Worm (Caenorhabditis elegans) whole organism, L3 larva: ENCODE results near the gene F45D3.1.

Source experiments
- R02D3.7 ChIP-seq: fragments of 150-350 bp; optimal IDR thresholded peaks from 2 replicates; lab custom pipeline; 2014; ENCODE audit warnings: missing biosample characterization, missing genetic modification characterization
- ZK546.5 ChIP-seq: sonication (generic microtip); optimal IDR thresholded peaks from 2 replicates; lab custom pipeline; 2017; ENCODE audit warnings: missing biosample characterization, missing genetic modification characterization
- aly-2 ChIP-seq: fragments of 150-350 bp; optimal IDR thresholded peaks from 2 replicates; lab custom pipeline; 2014; ENCODE audit warnings: missing biosample characterization, missing genetic modification characterization
- ama-1 ChIP-seq: fragments of 150-350 bp; optimal IDR thresholded peaks from 2 replicates; lab custom pipeline; 2018
- ceh-16 ChIP-seq: sonication (generic microtip); optimal IDR thresholded peaks from 2 replicates; lab custom pipeline; 2017; ENCODE audit warnings: missing biosample characterization, missing genetic modification characterization
- ceh-28 ChIP-seq: fragments of 150-350 bp; optimal IDR thresholded peaks from 2 replicates; lab custom pipeline; 2014; ENCODE audit warnings: missing biosample characterization, missing genetic modification reagents, missing genetic modification characterization
- ceh-82 ChIP-seq: fragments of 150-350 bp; optimal IDR thresholded peaks from 2 replicates; lab custom pipeline; 2014; ENCODE audit warnings: missing biosample characterization, missing genetic modification characterization
- ceh-9 ChIP-seq: sonication (generic microtip); optimal IDR thresholded peaks from 2 replicates; lab custom pipeline; 2018; ENCODE audit warnings: missing biosample characterization, missing genetic modification characterization
- daf-12 ChIP-seq: fragments of 150-350 bp; optimal IDR thresholded peaks from 2 replicates; lab custom pipeline; 2014; ENCODE audit warnings: missing biosample characterization, missing genetic modification reagents, missing genetic modification characterization
- egl-27 ChIP-seq: sonication (generic microtip); optimal IDR thresholded peaks from 4 replicates; lab custom pipeline; 2017; ENCODE audit warnings: missing biosample characterization, missing genetic modification reagents, missing genetic modification characterization
- egl-5 ChIP-seq: fragments of 150-350 bp; optimal IDR thresholded peaks from 2 replicates; lab custom pipeline; 2017; ENCODE audit warnings: missing biosample characterization, missing genetic modification reagents, missing genetic modification characterization, inconsistent platforms
- elt-1 ChIP-seq: fragments of 150-350 bp; optimal IDR thresholded peaks from 2 replicates; lab custom pipeline; 2014; ENCODE audit warnings: missing biosample characterization, missing genetic modification characterization
- elt-2 ChIP-seq: sonication (generic microtip); optimal IDR thresholded peaks from 2 replicates; lab custom pipeline; 2016; ENCODE audit warnings: missing genetic modification reagents, mild to moderate bottlenecking, missing genetic modification characterization, missing compliant biosample characterization
- elt-3 ChIP-seq, 3 experiments: fragments of 150-350 bp in 1 of 3; sonication (generic microtip) in 2 of 3; optimal IDR thresholded peaks; 2 replicates in 2 of 3; 4 replicates in 1 of 3; lab custom pipeline; 2014 to 2017; ENCODE audit warnings: missing biosample characterization in 3 of 3, missing genetic modification characterization in 3 of 3
- eor-1 ChIP-seq, 2 experiments: fragments of 150-350 bp; optimal IDR thresholded peaks; 2 replicates each; lab custom pipeline; 2014 to 2018; ENCODE audit warnings: missing biosample characterization in 2 of 2, missing genetic modification characterization in 2 of 2
- fkh-10 ChIP-seq: sonication (generic microtip); optimal IDR thresholded peaks from 2 replicates; lab custom pipeline; 2017; ENCODE audit warnings: missing biosample characterization, missing genetic modification reagents, missing genetic modification characterization
- fkh-2 ChIP-seq: fragments of 150-350 bp; optimal IDR thresholded peaks from 2 replicates; lab custom pipeline; 2014; ENCODE audit warnings: missing biosample characterization, missing genetic modification reagents, missing genetic modification characterization
- fos-1 ChIP-seq: fragments of 150-350 bp; optimal IDR thresholded peaks from 2 replicates; lab custom pipeline; 2014; ENCODE audit warnings: missing biosample characterization, missing genetic modification characterization
- hmg-11 ChIP-seq: sonication (generic microtip); optimal IDR thresholded peaks from 2 replicates; lab custom pipeline; 2016; ENCODE audit warnings: missing genetic modification characterization, missing compliant biosample characterization
- jun-1 ChIP-seq: fragments of 150-350 bp; optimal IDR thresholded peaks from 2 replicates; lab custom pipeline; 2014; ENCODE audit warnings: missing biosample characterization, missing genetic modification reagents, missing genetic modification characterization
- lin-15B ChIP-seq: fragments of 150-350 bp; optimal IDR thresholded peaks from 2 replicates; lab custom pipeline; 2014; ENCODE audit warnings: missing biosample characterization, missing genetic modification characterization
- lin-39 ChIP-seq: fragments of 150-350 bp; optimal IDR thresholded peaks from 2 replicates; lab custom pipeline; 2018; ENCODE audit warnings: missing biosample characterization, missing genetic modification reagents, missing genetic modification characterization
- lsy-12 ChIP-seq: sonication (generic microtip); optimal IDR thresholded peaks from 2 replicates; lab custom pipeline; 2016; ENCODE audit warnings: mild to moderate bottlenecking, missing genetic modification characterization, missing compliant biosample characterization
- mdl-1 ChIP-seq: fragments of 150-350 bp; optimal IDR thresholded peaks from 2 replicates; lab custom pipeline; 2014; ENCODE audit warnings: missing biosample characterization, missing genetic modification characterization
- mml-1 ChIP-seq: fragments of 150-350 bp; sonication (generic microtip); optimal IDR thresholded peaks from 3 replicates; lab custom pipeline; 2014; ENCODE audit warnings: missing biosample characterization, missing genetic modification characterization
- nfya-1 ChIP-seq: sonication (generic microtip); optimal IDR thresholded peaks from 2 replicates; lab custom pipeline; 2017; ENCODE audit warnings: missing genetic modification characterization, mild to moderate bottlenecking, missing compliant biosample characterization, antibody characterized with exemption, moderate library complexity; ENCODE audit not compliant: insufficient read depth
- nhr-11 ChIP-seq: fragments of 150-350 bp; optimal IDR thresholded peaks from 2 replicates; lab custom pipeline; 2014; ENCODE audit warnings: missing biosample characterization, missing genetic modification characterization
- nhr-12 ChIP-seq: fragments of 150-350 bp; optimal IDR thresholded peaks from 2 replicates; lab custom pipeline; 2014; ENCODE audit warnings: missing biosample characterization, missing genetic modification characterization
- nhr-23 ChIP-seq: fragments of 150-350 bp; optimal IDR thresholded peaks from 2 replicates; lab custom pipeline; 2014; ENCODE audit warnings: missing biosample characterization, missing genetic modification reagents, missing genetic modification characterization
- nhr-237 ChIP-seq: fragments of 150-350 bp; optimal IDR thresholded peaks from 2 replicates; lab custom pipeline; 2014; ENCODE audit warnings: missing biosample characterization, missing genetic modification characterization
- nhr-25 ChIP-seq: sonication (generic microtip); optimal IDR thresholded peaks from 2 replicates; lab custom pipeline; 2017; ENCODE audit warnings: missing biosample characterization, missing genetic modification characterization
- nhr-28 ChIP-seq: fragments of 150-350 bp; optimal IDR thresholded peaks from 2 replicates; lab custom pipeline; 2014; ENCODE audit warnings: missing biosample characterization, missing genetic modification characterization
- nhr-43 ChIP-seq: sonication (generic microtip); optimal IDR thresholded peaks from 2 replicates; lab custom pipeline; 2016; ENCODE audit warnings: mild to moderate bottlenecking, missing genetic modification characterization, missing compliant biosample characterization; ENCODE audit not compliant: poor library complexity, severe bottlenecking
- nhr-67 ChIP-seq: fragments of 150-350 bp; optimal IDR thresholded peaks from 2 replicates; lab custom pipeline; 2014; ENCODE audit warnings: missing biosample characterization, missing genetic modification characterization
- nhr-76 ChIP-seq: fragments of 150-350 bp; sonication (generic microtip); optimal IDR thresholded peaks from 5 replicates; lab custom pipeline; 2014; ENCODE audit warnings: missing biosample characterization, missing genetic modification characterization
- nhr-77 ChIP-seq: fragments of 150-350 bp; optimal IDR thresholded peaks from 2 replicates; lab custom pipeline; 2014; ENCODE audit warnings: missing biosample characterization, missing genetic modification characterization
- pha-4 ChIP-seq: fragments of 150-350 bp; optimal IDR thresholded peaks from 2 replicates; lab custom pipeline; 2014; ENCODE audit warnings: missing biosample characterization, missing genetic modification reagents, missing genetic modification characterization
- pqm-1 ChIP-seq: fragments of 150-350 bp; optimal IDR thresholded peaks from 2 replicates; lab custom pipeline; 2017; ENCODE audit warnings: missing biosample characterization, missing genetic modification characterization, inconsistent platforms
- sea-2 ChIP-seq: fragments of 150-350 bp; sonication (generic microtip); optimal IDR thresholded peaks from 4 replicates; lab custom pipeline; 2014; ENCODE audit warnings: missing biosample characterization, missing genetic modification reagents, missing genetic modification characterization
- skn-1 ChIP-seq: fragments of 150-350 bp; optimal IDR thresholded peaks from 2 replicates; lab custom pipeline; 2014; ENCODE audit warnings: missing biosample characterization, missing genetic modification characterization
- snpc-4 ChIP-seq: fragments of 150-350 bp; optimal IDR thresholded peaks from 2 replicates; lab custom pipeline; 2014; ENCODE audit warnings: missing biosample characterization, missing genetic modification characterization
- tbx-2 ChIP-seq: sonication (generic microtip); optimal IDR thresholded peaks from 2 replicates; lab custom pipeline; 2016; ENCODE audit warnings: mild to moderate bottlenecking, missing genetic modification characterization, missing compliant biosample characterization
- unc-39 ChIP-seq: sonication (generic microtip); optimal IDR thresholded peaks from 4 replicates; lab custom pipeline; 2017; ENCODE audit warnings: missing biosample characterization, missing genetic modification characterization
- unc-62 ChIP-seq: fragments of 150-350 bp; sonication (generic microtip); optimal IDR thresholded peaks from 4 replicates; lab custom pipeline; 2014; ENCODE audit warnings: missing biosample characterization, missing genetic modification reagents, missing genetic modification characterization
- zag-1 ChIP-seq: fragments of 150-350 bp; optimal IDR thresholded peaks from 2 replicates; lab custom pipeline; 2014; ENCODE audit warnings: missing biosample characterization, missing genetic modification characterization
- ztf-11 ChIP-seq: fragments of 150-350 bp; optimal IDR thresholded peaks from 2 replicates; lab custom pipeline; 2014; ENCODE audit warnings: missing biosample characterization, missing genetic modification characterization
- ztf-4 ChIP-seq: fragments of 150-350 bp; optimal IDR thresholded peaks from 2 replicates; lab custom pipeline; 2014; ENCODE audit warnings: missing biosample characterization, missing genetic modification characterization

The F45D3.1 gene

ce11 chrV:12494522-12494921, 32.3 kb upstream of the F45D3.1 start, which contains the start of gene mrps-11:
Gene mrps-11, minus strand, starts transcription at chrV:12494622.
- TF ChIP-seq nhr-77: no peak

- no peak for TF ChIP-seq unc-62 (GFP tag; lab: Kevin White, UChicago)
- TF ChIP-seq unc-39 (tag; lab: Kevin White, UChicago): no peak
- TF ChIP-seq eor-1 (tag; optimal IDR thresholded peaks at IDR 0.05; lab: Kevin White, UChicago): no peak
- TF ChIP-seq nhr-43 (tag; lab: Kevin White, UChicago): peak; percentile 22
- TF ChIP-seq jun-1 (tag; lab: Kevin White, UChicago): peak; percentile 47
- no peak for TF ChIP-seq elt-1 (tag; lab: Kevin White, UChicago)
- no peak for TF ChIP-seq ZK546.5
- TF ChIP-seq aly-2 (tag; lab: Kevin White, UChicago): no peak
- no peak for TF ChIP-seq nhr-237
- TF ChIP-seq pha-4 (tag; lab: Kevin White, UChicago): peak; percentile 92
- no peak for TF ChIP-seq mdl-1 (tag; lab: Kevin White, UChicago)
- TF ChIP-seq hmg-11 (tag; lab: Kevin White, UChicago): peak; percentile 68
- TF ChIP-seq nfya-1 (tag; lab: Kevin White, UChicago): peak; percentile 83
- no peak for TF ChIP-seq fos-1
- TF ChIP-seq ztf-11 (tag; lab: Kevin White, UChicago): no peak
- no peak for TF ChIP-seq nhr-12 (tag; lab: Kevin White, UChicago)
- peak; percentile 36 for TF ChIP-seq lsy-12 (tag; lab: Kevin White, UChicago)
- TF ChIP-seq nhr-11 (tag; lab: Kevin White, UChicago): no peak
- TF ChIP-seq egl-27 (tag; lab: Kevin White, UChicago): no peak
- TF ChIP-seq ceh-9 (tag; lab: Kevin White, UChicago): no peak
- TF ChIP-seq lin-15B (tag; lab: Kevin White, UChicago): peak; percentile 76
- TF ChIP-seq snpc-4 (tag; lab: Kevin White, UChicago): peak; percentile 91
- no peak for TF ChIP-seq mml-1 (tag; lab: Kevin White, UChicago)
- TF ChIP-seq fkh-2 (tag; lab: Kevin White, UChicago): no peak
- peak; percentile 35 for TF ChIP-seq elt-2 (tag; lab: Kevin White, UChicago)
- no peak for TF ChIP-seq ztf-4
- peak; percentile 92 for TF ChIP-seq ceh-28 (tag; lab: Kevin White, UChicago)
- TF ChIP-seq ceh-82 (tag; lab: Kevin White, UChicago): peak; percentile 38
- no peak for TF ChIP-seq nhr-77
- no peak for TF ChIP-seq ceh-16 (tag; lab: Kevin White, UChicago)
- TF ChIP-seq nhr-28 (tag; lab: Kevin White, UChicago): no peak
- TF ChIP-seq sea-2 (GFP tag; lab: Kevin White, UChicago): no peak
- no peak for TF ChIP-seq elt-3 (tag; optimal IDR thresholded peaks at IDR 0.05; lab: Kevin White, UChicago)
- TF ChIP-seq egl-5 (tag; lab: Kevin White, UChicago): peak; percentile 55
- TF ChIP-seq nhr-76 (tag; lab: Kevin White, UChicago): no peak
- no peak for TF ChIP-seq zag-1 (tag; lab: Kevin White, UChicago)
- peak; percentile 24 for TF ChIP-seq nhr-25 (tag; lab: Kevin White, UChicago)
- TF ChIP-seq fkh-10: no peak
- no peak for TF ChIP-seq daf-12 (tag; lab: Kevin White, UChicago)
- TF ChIP-seq ama-1 (lab: Kevin White, UChicago): no peak
- peak; percentile 73 for TF ChIP-seq tbx-2 (tag; lab: Kevin White, UChicago)
- TF ChIP-seq nhr-23: peak; percentile 83
- peak; percentile 13 for TF ChIP-seq pqm-1 (tag; lab: Kevin White, UChicago)
- TF ChIP-seq nhr-67 (tag; lab: Kevin White, UChicago): no peak
- peak; percentile 42 for TF ChIP-seq skn-1 (tag; lab: Kevin White, UChicago)
- peak; percentile 40 for TF ChIP-seq lin-39
- no peak for TF ChIP-seq R02D3.7 (tag; lab: Kevin White, UChicago)
These were observed 29.1 kb upstream of the F45D3.1 start, which contains the start of the genes W04D2.4 and rbm-25 for ce11 chrV:12497725-12498263. Gene W04D2.4, minus strand, starts transcription at chrV:12497755. Gene rbm-25, plus strand, starts transcription at chrV:12498213.
